Worm (Caenorhabditis elegans) whole organism, L2 larva: Measurements from ENCODE around the gene slc-17.3.
A peak's percentile ranks its signal among the peaks of the same experiment; 100 is the strongest.

Source experiments
- C34F6.9 ChIP-seq: fragments of 150-350 bp; optimal IDR thresholded peaks from 2 replicates; lab custom pipeline; 2014; ENCODE audit warnings: missing biosample characterization, missing genetic modification characterization
- R02D3.7 ChIP-seq: fragments of 150-350 bp; optimal IDR thresholded peaks from 2 replicates; lab custom pipeline; 2014; ENCODE audit warnings: missing biosample characterization, missing genetic modification characterization
- Y55F3AM.14 ChIP-seq: fragments of 200-800 bp; sonication (Bioruptor generic); optimal IDR thresholded peaks from 2 replicates; lab custom pipeline; 2018; ENCODE audit warnings: mild to moderate bottlenecking, missing genetic modification characterization, missing compliant biosample characterization
- ZK546.5 ChIP-seq: sonication (generic microtip); optimal IDR thresholded peaks from 2 replicates; lab custom pipeline; 2017; ENCODE audit warnings: missing biosample characterization, missing genetic modification characterization
- alr-1 ChIP-seq: fragments of 150-350 bp; optimal IDR thresholded peaks from 2 replicates; lab custom pipeline; 2014; ENCODE audit warnings: missing biosample characterization, missing genetic modification characterization
- aly-2 ChIP-seq: fragments of 150-350 bp; optimal IDR thresholded peaks from 2 replicates; lab custom pipeline; 2014; ENCODE audit warnings: missing biosample characterization, missing genetic modification characterization
- ama-1 ChIP-seq: fragments of 150-350 bp; optimal IDR thresholded peaks from 2 replicates; lab custom pipeline; 2018; ENCODE audit warnings: inconsistent platforms
- blmp-1 ChIP-seq: sonication (generic microtip); optimal IDR thresholded peaks from 2 replicates; lab custom pipeline; 2017; ENCODE audit warnings: missing genetic modification characterization, mild to moderate bottlenecking, missing compliant biosample characterization, antibody characterized with exemption, moderate library complexity; ENCODE audit not compliant: insufficient read depth
- ceh-16 ChIP-seq: fragments of 150-350 bp; optimal IDR thresholded peaks from 2 replicates; lab custom pipeline; 2014; ENCODE audit warnings: missing biosample characterization, missing genetic modification characterization
- crh-2 ChIP-seq: sonication (generic microtip); optimal IDR thresholded peaks from 2 replicates; lab custom pipeline; 2017; ENCODE audit warnings: missing biosample characterization, missing genetic modification characterization
- dmd-4 ChIP-seq: sonication (generic microtip); optimal IDR thresholded peaks from 2 replicates; lab custom pipeline; 2017; ENCODE audit warnings: missing biosample characterization, missing genetic modification characterization
- elt-1 ChIP-seq: fragments of 150-350 bp; optimal IDR thresholded peaks from 2 replicates; lab custom pipeline; 2014; ENCODE audit warnings: missing biosample characterization, missing genetic modification characterization
- elt-3 ChIP-seq: sonication (generic microtip); optimal IDR thresholded peaks from 2 replicates; lab custom pipeline; 2017; ENCODE audit warnings: missing biosample characterization, missing genetic modification characterization
- fos-1 ChIP-seq: fragments of 150-350 bp; optimal IDR thresholded peaks from 2 replicates; lab custom pipeline; 2014; ENCODE audit warnings: missing biosample characterization, missing genetic modification characterization
- lin-11 ChIP-seq: fragments of 150-350 bp; sonication (generic microtip); optimal IDR thresholded peaks from 2 replicates; lab custom pipeline; 2014; ENCODE audit warnings: missing biosample characterization, missing genetic modification characterization, inconsistent platforms, mixed read lengths
- lin-39 ChIP-seq: fragments of 150-350 bp; optimal IDR thresholded peaks from 2 replicates; lab custom pipeline; 2014; ENCODE audit warnings: missing biosample characterization, missing genetic modification reagents, missing genetic modification characterization
- lsy-2 ChIP-seq, 2 experiments: fragments of 150-350 bp in 1 of 2; sonication (generic microtip) in 1 of 2; optimal IDR thresholded peaks; 2 replicates each; lab custom pipeline; 2014 to 2017; ENCODE audit warnings: missing biosample characterization in 2 of 2, missing genetic modification characterization in 2 of 2
- mab-5 ChIP-seq: fragments of 150-350 bp; optimal IDR thresholded peaks from 2 replicates; lab custom pipeline; 2014; ENCODE audit warnings: missing biosample characterization, missing genetic modification characterization
- mbf-1 ChIP-seq: sonication (generic microtip); optimal IDR thresholded peaks from 2 replicates; lab custom pipeline; 2017; ENCODE audit warnings: missing biosample characterization, missing genetic modification characterization
- mdl-1 ChIP-seq, 2 experiments: fragments of 150-350 bp in 1 of 2; sonication (generic microtip) in 1 of 2; optimal IDR thresholded peaks; 2 replicates each; lab custom pipeline; 2017; ENCODE audit warnings: missing biosample characterization in 2 of 2, missing genetic modification characterization in 2 of 2
- nhr-10 ChIP-seq: sonication (generic microtip); optimal IDR thresholded peaks from 2 replicates; lab custom pipeline; 2017; ENCODE audit warnings: missing biosample characterization, missing genetic modification characterization
- nhr-11 ChIP-seq: fragments of 150-350 bp; optimal IDR thresholded peaks from 2 replicates; lab custom pipeline; 2014; ENCODE audit warnings: missing biosample characterization, missing genetic modification characterization
- nhr-12 ChIP-seq: fragments of 150-350 bp; optimal IDR thresholded peaks from 2 replicates; lab custom pipeline; 2014; ENCODE audit warnings: missing biosample characterization, missing genetic modification characterization
- nhr-129 ChIP-seq: fragments of 150-350 bp; optimal IDR thresholded peaks from 2 replicates; lab custom pipeline; 2014; ENCODE audit warnings: missing biosample characterization, missing genetic modification characterization
- nhr-21 ChIP-seq: fragments of 150-350 bp; optimal IDR thresholded peaks from 2 replicates; lab custom pipeline; 2014; ENCODE audit warnings: missing biosample characterization, missing genetic modification characterization
- nhr-23 ChIP-seq: fragments of 150-350 bp; optimal IDR thresholded peaks from 2 replicates; lab custom pipeline; 2014; ENCODE audit warnings: missing biosample characterization, missing genetic modification reagents, missing genetic modification characterization
- nhr-237 ChIP-seq: fragments of 150-350 bp; optimal IDR thresholded peaks from 2 replicates; lab custom pipeline; 2014; ENCODE audit warnings: missing biosample characterization, missing genetic modification characterization
- nhr-25 ChIP-seq: fragments of 150-350 bp; sonication (generic microtip); optimal IDR thresholded peaks from 3 replicates; lab custom pipeline; 2014; ENCODE audit warnings: missing biosample characterization, missing genetic modification characterization
- nhr-6 ChIP-seq: fragments of 150-350 bp; optimal IDR thresholded peaks from 2 replicates; lab custom pipeline; 2014; ENCODE audit warnings: missing biosample characterization, missing genetic modification characterization
- nhr-77 ChIP-seq: fragments of 150-350 bp; optimal IDR thresholded peaks from 2 replicates; lab custom pipeline; 2014; ENCODE audit warnings: missing biosample characterization, missing genetic modification characterization
- peb-1 ChIP-seq: fragments of 150-350 bp; optimal IDR thresholded peaks from 2 replicates; lab custom pipeline; 2014; ENCODE audit warnings: missing biosample characterization, missing genetic modification characterization
- sem-4 ChIP-seq: fragments of 150-350 bp; optimal IDR thresholded peaks from 2 replicates; lab custom pipeline; 2014; ENCODE audit warnings: missing biosample characterization, missing genetic modification reagents, missing genetic modification characterization
- skn-1 ChIP-seq: sonication (generic microtip); optimal IDR thresholded peaks from 2 replicates; lab custom pipeline; 2017; ENCODE audit warnings: missing biosample characterization, missing genetic modification characterization
- sma-3 ChIP-seq: sonication (generic microtip); optimal IDR thresholded peaks from 2 replicates; lab custom pipeline; 2016; ENCODE audit warnings: missing genetic modification reagents, missing genetic modification characterization, missing compliant biosample characterization
- sma-9 ChIP-seq, 2 experiments: fragments of 150-350 bp in 1 of 2; sonication (generic microtip) in 1 of 2; optimal IDR thresholded peaks; 2 replicates each; lab custom pipeline; 2014 to 2016; ENCODE audit warnings: missing genetic modification characterization in 2 of 2, mild to moderate bottlenecking in 1 of 2, missing biosample characterization in 1 of 2, missing compliant biosample characterization in 1 of 2, missing genetic modification reagents in 1 of 2, moderate library complexity in 1 of 2
- unc-55 ChIP-seq: fragments of 150-350 bp; sonication (generic microtip); optimal IDR thresholded peaks from 3 replicates; lab custom pipeline; 2014; ENCODE audit warnings: missing biosample characterization, missing genetic modification reagents, missing genetic modification characterization
- unc-62 ChIP-seq: fragments of 150-350 bp; optimal IDR thresholded peaks from 2 replicates; lab custom pipeline; 2014; ENCODE audit warnings: missing biosample characterization, missing genetic modification reagents, missing genetic modification characterization
- zag-1 ChIP-seq: fragments of 150-350 bp; optimal IDR thresholded peaks from 2 replicates; lab custom pipeline; 2014; ENCODE audit warnings: missing biosample characterization, missing genetic modification characterization
- ztf-1 ChIP-seq: fragments of 200-800 bp; sonication (Bioruptor generic); conservative IDR thresholded peaks from 2 replicates; pipeline ENCODE4 v1.3.6; 2022; ENCODE audit warnings: missing genetic modification characterization, missing compliant biosample characterization
- ztf-11 ChIP-seq: sonication (generic microtip); optimal IDR thresholded peaks from 2 replicates; lab custom pipeline; 2017; ENCODE audit warnings: missing biosample characterization, missing genetic modification characterization
- ztf-4 ChIP-seq: fragments of 150-350 bp; optimal IDR thresholded peaks from 2 replicates; lab custom pipeline; 2014; ENCODE audit warnings: missing biosample characterization, missing genetic modification characterization

The slc-17.3 gene

ce11 chrIII:7858407-7859029 lies 6.6 kb downstream of the slc-17.3 start, which contains the start of the genes coq-5 and ufm-1:
TSS of gene coq-5 (minus strand) at chrIII:7858457.
TSS of gene ufm-1 (plus strand) at chrIII:7858979.
- TF ChIP-seq lsy-2 (tag; optimal IDR thresholded peaks at IDR 0.05; lab: Kevin White, UChicago) = peak in 1 of 2 experiments; percentile 43
- no peak for TF ChIP-seq sma-9 (GFP tag; optimal IDR thresholded peaks at IDR 0.05; lab: Kevin White, UChicago)
- no peak for TF ChIP-seq sma-9 (tag; optimal IDR thresholded peaks at IDR 0.05; lab: Kevin White, UChicago)
- TF ChIP-seq C34F6.9 (tag; lab: Kevin White, UChicago) = peak; percentile 56
- peak; percentile 7 for TF ChIP-seq crh-2 (tag; lab: Kevin White, UChicago)
- TF ChIP-seq sma-3 (GFP tag; lab: Kevin White, UChicago) = peak; percentile 18
- TF ChIP-seq ztf-11 (tag; lab: Kevin White, UChicago) = no peak

- TF ChIP-seq crh-2 (tag; lab: Kevin White, UChicago) = no peak
- TF ChIP-seq nhr-10 (tag; lab: Kevin White, UChicago) = no peak
- no peak for TF ChIP-seq nhr-12 (tag; lab: Kevin White, UChicago)
- no peak for TF ChIP-seq nhr-237 (tag; lab: Kevin White, UChicago)
- no peak for TF ChIP-seq elt-1 (tag; lab: Kevin White, UChicago)
- no peak for TF ChIP-seq lin-11
- TF ChIP-seq sma-9 (GFP tag; optimal IDR thresholded peaks at IDR 0.05; lab: Kevin White, UChicago) = no peak
- TF ChIP-seq sma-9 (tag; optimal IDR thresholded peaks at IDR 0.05; lab: Kevin White, UChicago) = no peak
Observed at ce11 chrIII:7857142-7857541, 7.9 kb downstream of the slc-17.3 start, which contains the start of gene tag-307. TSS of gene tag-307 (minus strand) at chrIII:7857242.

ce11 chrIII:7855468-7855867 lies 9.6 kb downstream of the slc-17.3 start:
- TF ChIP-seq mdl-1 (tag; optimal IDR thresholded peaks at IDR 0.05; lab: Kevin White, UChicago) (no peak), sma-9 (GFP tag; optimal IDR thresholded peaks at IDR 0.05; lab: Kevin White, UChicago) (no peak), sma-9 (tag; optimal IDR thresholded peaks at IDR 0.05; lab: Kevin White, UChicago) (no peak), ztf-11 (tag; lab: Kevin White, UChicago) (no peak), unc-55 (GFP tag; lab: Kevin White, UChicago) (no peak), crh-2 (tag; lab: Kevin White, UChicago) (no peak), ztf-1 (GFP tag; lab: Robert Waterston, UW) (no peak), peb-1 (tag; lab: Kevin White, UChicago) (no peak), fos-1 (tag; lab: Kevin White, UChicago) (no peak), ZK546.5 (tag; lab: Kevin White, UChicago) (no peak), Y55F3AM.14 (no peak)
- TF ChIP-seq, all 48 proteins: peak for 0

ce11 chrIII:7854494-7855184 lies 10.4 kb downstream of the slc-17.3 start, which contains the start of gene rpl-35:
TSS of gene rpl-35 (plus strand) at chrIII:7855134.
- TF ChIP-seq lin-39 (peak; percentile 90), nhr-11 (tag; lab: Kevin White, UChicago) (peak; percentile 82), ZK546.5 (tag; lab: Kevin White, UChicago) (peak; percentile 94), sem-4 (peak; percentile 100), zag-1 (tag; lab: Kevin White, UChicago) (peak; percentile 99), dmd-4 (tag; lab: Kevin White, UChicago) (peak; percentile 71), nhr-237 (tag; lab: Kevin White, UChicago) (peak; percentile 94), sma-3 (GFP tag; lab: Kevin White, UChicago) (peak; percentile 100), ztf-11 (tag; lab: Kevin White, UChicago) (peak; percentile 76), elt-1 (tag; lab: Kevin White, UChicago) (peak; percentile 69), aly-2 (tag; lab: Kevin White, UChicago) (no peak), ama-1 (lab: Kevin White, UChicago) (peak; percentile 93), unc-55 (GFP tag; lab: Kevin White, UChicago) (peak; percentile 100), blmp-1 (tag; lab: Kevin White, UChicago) (peak; percentile 97), mab-5 (tag; lab: Kevin White, UChicago) (peak; percentile 98), elt-3 (tag; lab: Kevin White, UChicago) (no peak), ceh-16 (peak; percentile 100), unc-62 (GFP tag; lab: Kevin White, UChicago) (peak; percentile 96), skn-1 (tag; lab: Kevin White, UChicago) (peak; percentile 98), C34F6.9 (tag; lab: Kevin White, UChicago) (peak; percentile 100), nhr-129 (peak; percentile 99), nhr-12 (tag; lab: Kevin White, UChicago) (peak; percentile 72), mdl-1 (tag; optimal IDR thresholded peaks at IDR 0.05; lab: Kevin White, UChicago) (peak; percentile 51 to 96), ztf-1 (GFP tag; lab: Robert Waterston, UW) (0 out of 2 replicates have a peak, but pooled peaks have one; percentile 86), R02D3.7 (tag; lab: Kevin White, UChicago) (peak; percentile 88), mbf-1 (peak; percentile 66), crh-2 (tag; lab: Kevin White, UChicago) (peak; percentile 100), nhr-77 (tag; lab: Kevin White, UChicago) (peak; percentile 94), ztf-4 (tag; lab: Kevin White, UChicago) (peak; percentile 100), alr-1 (tag; lab: Kevin White, UChicago) (no peak), nhr-25 (peak; percentile 100), nhr-21 (peak; percentile 100), nhr-23 (tag; lab: Kevin White, UChicago) (peak; percentile 15), Y55F3AM.14 (peak; percentile 99), nhr-6 (tag; lab: Kevin White, UChicago) (peak; percentile 100)
